Worm (Caenorhabditis elegans) whole organism, L1 larva: ENCODE data around the gene gly-13.

Experiments used
- C04F5.9 ChIP-seq: sonication (generic microtip); optimal IDR thresholded peaks from 2 replicates; lab custom pipeline; 2016; ENCODE audit warnings: missing genetic modification characterization, missing compliant biosample characterization
- C16A3.4 ChIP-seq: fragments of 150-350 bp; optimal IDR thresholded peaks from 2 replicates; lab custom pipeline; 2014; ENCODE audit warnings: missing biosample characterization, missing genetic modification characterization
- C34B4.2 ChIP-seq: sonication (generic microtip); optimal IDR thresholded peaks from 2 replicates; lab custom pipeline; 2017; ENCODE audit warnings: mild to moderate bottlenecking, missing genetic modification characterization, missing compliant biosample characterization
- alr-1 ChIP-seq: fragments of 200-800 bp; sonication (Bioruptor generic); optimal IDR thresholded peaks from 2 replicates; lab custom pipeline; 2018; ENCODE audit warnings: borderline replicate concordance, mild to moderate bottlenecking, missing genetic modification characterization, missing compliant biosample characterization
- ama-1 ChIP-seq: fragments of 150-350 bp; optimal IDR thresholded peaks from 2 replicates; lab custom pipeline; 2014
- blmp-1 ChIP-seq: fragments of 150-350 bp; optimal IDR thresholded peaks from 2 replicates; lab custom pipeline; 2014; ENCODE audit warnings: missing biosample characterization, missing genetic modification characterization
- ceh-8 ChIP-seq: fragments of 200-800 bp; sonication (Bioruptor generic); optimal IDR thresholded peaks from 2 replicates; lab custom pipeline; 2018; ENCODE audit warnings: mild to moderate bottlenecking, missing genetic modification characterization, moderate library complexity, missing compliant biosample characterization
- ceh-90 ChIP-seq: sonication (generic microtip); optimal IDR thresholded peaks from 2 replicates; lab custom pipeline; 2016; ENCODE audit warnings: missing genetic modification characterization, missing compliant biosample characterization
- ces-1 ChIP-seq: fragments of 150-350 bp; optimal IDR thresholded peaks from 2 replicates; lab custom pipeline; 2014; ENCODE audit warnings: missing biosample characterization, missing genetic modification reagents, missing genetic modification characterization
- dpl-1 ChIP-seq, 3 experiments: fragments of 150-350 bp in 2 of 3; sonication (generic microtip) in 1 of 3; optimal IDR thresholded peaks; 2 replicates each; lab custom pipeline; 2014 to 2017; ENCODE audit warnings: missing biosample characterization in 3 of 3, missing genetic modification characterization in 3 of 3, missing genetic modification reagents in 3 of 3
- dsc-1 ChIP-seq: sonication (generic microtip); optimal IDR thresholded peaks from 2 replicates; lab custom pipeline; 2016; ENCODE audit warnings: mild to moderate bottlenecking, missing genetic modification characterization, missing compliant biosample characterization
- egl-13 ChIP-seq: sonication (generic microtip); optimal IDR thresholded peaks from 2 replicates; lab custom pipeline; 2016; ENCODE audit warnings: missing genotype, missing genetic modification reagents, missing genetic modification characterization, missing compliant biosample characterization
- egl-27 ChIP-seq, 2 experiments: fragments of 150-350 bp in 1 of 2; sonication (generic microtip); optimal IDR thresholded peaks; 3 replicates each; lab custom pipeline; 2017 to 2018; ENCODE audit warnings: missing biosample characterization in 2 of 2, missing genetic modification characterization in 2 of 2, missing genetic modification reagents in 2 of 2
- elt-2 ChIP-seq: sonication (generic microtip); optimal IDR thresholded peaks from 2 replicates; lab custom pipeline; 2016; ENCODE audit warnings: missing genetic modification characterization, mild to moderate bottlenecking, inconsistent platforms, missing compliant biosample characterization, missing genetic modification reagents
- elt-3 ChIP-seq, 6 experiments: fragments of 150-350 bp in 1 of 6; sonication (generic microtip); optimal IDR thresholded peaks; 2 replicates each; lab custom pipeline; 2017 to 2018; ENCODE audit warnings: missing biosample characterization in 6 of 6, missing genetic modification characterization in 6 of 6, inconsistent platforms in 1 of 6
- ets-5 ChIP-seq: fragments of 200-800 bp; sonication (Bioruptor generic); IDR thresholded peaks from 2 replicates; pipeline ENCODE4 v1.3.6; 2022; ENCODE audit warnings: missing genetic modification characterization, missing compliant biosample characterization
- fkh-10 ChIP-seq: sonication (generic microtip); optimal IDR thresholded peaks from 2 replicates; lab custom pipeline; 2017; ENCODE audit warnings: missing biosample characterization, missing genetic modification reagents, missing genetic modification characterization
- fkh-4 ChIP-seq: sonication (generic microtip); optimal IDR thresholded peaks from 2 replicates; lab custom pipeline; 2016; ENCODE audit warnings: missing compliant biosample characterization, missing genetic modification characterization, borderline replicate concordance
- fkh-8 ChIP-seq: sonication (generic microtip); optimal IDR thresholded peaks from 2 replicates; lab custom pipeline; 2016; ENCODE audit warnings: mild to moderate bottlenecking, missing genetic modification characterization, missing compliant biosample characterization
- fos-1 ChIP-seq: fragments of 150-350 bp; optimal IDR thresholded peaks from 2 replicates; lab custom pipeline; 2014; ENCODE audit warnings: missing biosample characterization, missing genetic modification characterization
- hlh-17 ChIP-seq: fragments of 200-800 bp; sonication (Bioruptor generic); optimal IDR thresholded peaks from 2 replicates; lab custom pipeline; 2018; ENCODE audit warnings: missing genetic modification characterization, mild to moderate bottlenecking, missing compliant biosample characterization, moderate library complexity, borderline replicate concordance
- hpl-2 ChIP-seq: fragments of 150-350 bp; optimal IDR thresholded peaks from 2 replicates; lab custom pipeline; 2014; ENCODE audit warnings: missing biosample characterization, missing genetic modification reagents, missing genetic modification characterization
- irx-1 ChIP-seq: sonication (generic microtip); optimal IDR thresholded peaks from 2 replicates; lab custom pipeline; 2016; ENCODE audit warnings: missing genetic modification characterization, missing compliant biosample characterization
- isw-1 ChIP-seq: fragments of 200-800 bp; sonication (Bioruptor generic); IDR thresholded peaks from 2 replicates; pipeline ENCODE4 v1.3.6; 2022; ENCODE audit warnings: missing genetic modification characterization, missing compliant biosample characterization
- jun-1 ChIP-seq: fragments of 150-350 bp; optimal IDR thresholded peaks from 2 replicates; lab custom pipeline; 2014; ENCODE audit warnings: missing biosample characterization, missing genetic modification reagents, missing genetic modification characterization
- lin-15B ChIP-seq: fragments of 150-350 bp; sonication (generic microtip); optimal IDR thresholded peaks from 3 replicates; lab custom pipeline; 2014; ENCODE audit warnings: missing biosample characterization, missing genetic modification characterization
- lin-39 ChIP-seq: fragments of 150-350 bp; optimal IDR thresholded peaks from 2 replicates; lab custom pipeline; 2014; ENCODE audit warnings: missing biosample characterization, missing genetic modification reagents, missing genetic modification characterization
- lir-3 ChIP-seq: sonication (generic microtip); optimal IDR thresholded peaks from 2 replicates; lab custom pipeline; 2016; ENCODE audit warnings: mild to moderate bottlenecking, missing genetic modification characterization, moderate library complexity, missing compliant biosample characterization; ENCODE audit not compliant: poor library complexity
- mef-2 ChIP-seq: fragments of 150-350 bp; optimal IDR thresholded peaks from 2 replicates; lab custom pipeline; 2014; ENCODE audit warnings: missing biosample characterization, missing genetic modification characterization
- mep-1 ChIP-seq: fragments of 150-350 bp; optimal IDR thresholded peaks from 2 replicates; lab custom pipeline; 2014; ENCODE audit warnings: missing biosample characterization, missing genetic modification characterization
- nhr-19 ChIP-seq: fragments of 200-800 bp; sonication (Bioruptor generic); conservative IDR thresholded peaks from 2 replicates; pipeline ENCODE4 v1.3.6; 2022; ENCODE audit warnings: missing genetic modification characterization, missing compliant biosample characterization
- nhr-20 ChIP-seq: sonication (generic microtip); optimal IDR thresholded peaks from 2 replicates; lab custom pipeline; 2016; ENCODE audit warnings: mild to moderate bottlenecking, missing genetic modification characterization, missing compliant biosample characterization
- nhr-237 ChIP-seq: fragments of 150-350 bp; optimal IDR thresholded peaks from 2 replicates; lab custom pipeline; 2014; ENCODE audit warnings: missing biosample characterization, missing genetic modification characterization
- nhr-28 ChIP-seq: fragments of 150-350 bp; optimal IDR thresholded peaks from 2 replicates; lab custom pipeline; 2014; ENCODE audit warnings: missing biosample characterization, missing genetic modification characterization
- nhr-71 ChIP-seq: sonication (generic microtip); optimal IDR thresholded peaks from 2 replicates; lab custom pipeline; 2016; ENCODE audit warnings: mild to moderate bottlenecking, missing genetic modification characterization, moderate library complexity, missing compliant biosample characterization
- nhr-77 ChIP-seq: fragments of 150-350 bp; optimal IDR thresholded peaks from 2 replicates; lab custom pipeline; 2014; ENCODE audit warnings: missing biosample characterization, missing genetic modification characterization
- nhr-84 ChIP-seq: sonication (generic microtip); optimal IDR thresholded peaks from 2 replicates; lab custom pipeline; 2017; ENCODE audit warnings: missing biosample characterization, missing genetic modification characterization
- nhr-85 ChIP-seq: sonication (generic microtip); peaks from one replicate; lab custom pipeline; 2016; ENCODE audit warnings: missing genetic modification characterization, inconsistent platforms, missing compliant biosample characterization
- pag-3 ChIP-seq: sonication (generic microtip); optimal IDR thresholded peaks from 2 replicates; lab custom pipeline; 2017; ENCODE audit warnings: missing genetic modification characterization, mild to moderate bottlenecking, missing compliant biosample characterization, antibody characterized with exemption, borderline replicate concordance; ENCODE audit not compliant: insufficient read depth
- pax-3 ChIP-seq: fragments of 200-800 bp; sonication (Bioruptor generic); optimal IDR thresholded peaks from 2 replicates; lab custom pipeline; 2018; ENCODE audit warnings: mild to moderate bottlenecking, missing genetic modification characterization, moderate library complexity, missing compliant biosample characterization
- pqm-1 ChIP-seq: sonication (generic microtip); optimal IDR thresholded peaks from 3 replicates; lab custom pipeline; 2017; ENCODE audit warnings: missing biosample characterization, missing genetic modification characterization
- rnt-1 ChIP-seq: sonication (generic microtip); optimal IDR thresholded peaks from 2 replicates; lab custom pipeline; 2016; ENCODE audit warnings: mild to moderate bottlenecking, missing genetic modification characterization, moderate library complexity, missing compliant biosample characterization
- skn-1 ChIP-seq: fragments of 150-350 bp; optimal IDR thresholded peaks from 2 replicates; lab custom pipeline; 2014; ENCODE audit warnings: missing biosample characterization, missing genetic modification characterization
- snpc-4 ChIP-seq: fragments of 150-350 bp; optimal IDR thresholded peaks from 2 replicates; lab custom pipeline; 2014; ENCODE audit warnings: missing biosample characterization, missing genetic modification characterization
- snu-23 ChIP-seq: sonication (generic microtip); optimal IDR thresholded peaks from 2 replicates; lab custom pipeline; 2016; ENCODE audit warnings: missing genetic modification characterization, missing compliant biosample characterization
- sptf-1 ChIP-seq: fragments of 150-350 bp; optimal IDR thresholded peaks from 2 replicates; lab custom pipeline; 2014; ENCODE audit warnings: missing biosample characterization, missing genetic modification characterization
- swsn-7 ChIP-seq: sonication (generic microtip); optimal IDR thresholded peaks from 2 replicates; lab custom pipeline; 2016; ENCODE audit warnings: missing genetic modification characterization, missing compliant biosample characterization
- tbx-2 ChIP-seq: sonication (generic microtip); optimal IDR thresholded peaks from 2 replicates; lab custom pipeline; 2016; ENCODE audit warnings: missing genetic modification characterization, missing compliant biosample characterization
- unc-130 ChIP-seq: fragments of 150-350 bp; optimal IDR thresholded peaks from 2 replicates; lab custom pipeline; 2017; ENCODE audit warnings: missing biosample characterization, missing genetic modification characterization, inconsistent platforms
- unc-62 ChIP-seq: fragments of 150-350 bp; optimal IDR thresholded peaks from 2 replicates; lab custom pipeline; 2014; ENCODE audit warnings: missing biosample characterization, missing genetic modification reagents, missing genetic modification characterization
- unc-86 ChIP-seq: sonication (generic microtip); optimal IDR thresholded peaks from 2 replicates; lab custom pipeline; 2016; ENCODE audit warnings: missing genetic modification characterization, missing compliant biosample characterization
- unc-98 ChIP-seq: fragments of 200-800 bp; sonication (Bioruptor generic); IDR thresholded peaks from 2 replicates; pipeline ENCODE4 v1.3.6; 2022; ENCODE audit warnings: missing genetic modification characterization, missing compliant biosample characterization
- xbp-1 ChIP-seq: sonication (generic microtip); optimal IDR thresholded peaks from 2 replicates; lab custom pipeline; 2016; ENCODE audit warnings: missing genetic modification characterization, missing compliant biosample characterization
- zip-4 ChIP-seq: fragments of 200-800 bp; sonication (Bioruptor generic); optimal IDR thresholded peaks from 2 replicates; lab custom pipeline; 2018; ENCODE audit warnings: mild to moderate bottlenecking, missing genetic modification characterization, moderate library complexity, missing compliant biosample characterization

Gene gly-13

DNA sequence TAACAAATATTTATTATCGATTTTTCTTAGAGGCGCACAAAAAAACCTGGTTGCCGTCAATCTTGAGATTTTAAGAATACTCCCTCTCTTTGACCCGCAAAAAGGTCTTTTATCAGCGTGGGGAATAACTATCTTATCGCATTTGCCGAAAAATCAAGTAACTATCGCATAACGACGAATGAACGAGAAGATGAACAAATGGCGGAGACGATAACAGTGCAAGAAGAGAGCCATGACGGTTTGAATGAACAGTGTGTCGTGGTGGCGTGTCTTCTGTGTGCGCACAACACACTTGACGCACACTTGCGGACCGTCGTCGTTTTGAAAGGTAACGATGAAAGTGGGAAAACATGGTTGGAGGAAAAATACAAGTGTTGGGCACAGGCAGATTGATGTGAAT, 24.5 kb downstream of the gly-13 start (continued):
- no peak for TF ChIP-seq nhr-237 (tag; lab: Kevin White, UChicago)
- TF ChIP-seq nhr-85 (tag; lab: Kevin White, UChicago), result no peak
- no peak for TF ChIP-seq nhr-28 (tag; lab: Kevin White, UChicago)
- TF ChIP-seq isw-1 (GFP tag; lab: Robert Waterston, UW), result no peak
- no peak for TF ChIP-seq dsc-1 (tag; lab: Kevin White, UChicago)
- no peak for TF ChIP-seq alr-1 (tag; lab: Kevin White, UChicago)
- no peak for TF ChIP-seq irx-1 (tag; lab: Kevin White, UChicago)
- no peak for TF ChIP-seq swsn-7 (tag; lab: Kevin White, UChicago)
- TF ChIP-seq skn-1 (tag; lab: Kevin White, UChicago), result no peak
- no peak for TF ChIP-seq lir-3 (tag; lab: Kevin White, UChicago)
- no peak for TF ChIP-seq mef-2 (tag; lab: Kevin White, UChicago)
- no peak for TF ChIP-seq hpl-2 (GFP tag; lab: Kevin White, UChicago)
- no peak for TF ChIP-seq C04F5.9
- peak; percentile 75 for TF ChIP-seq elt-2 (tag; lab: Kevin White, UChicago)
- TF ChIP-seq ceh-8, result no peak
- TF ChIP-seq snu-23 (GFP tag; lab: Kevin White, UChicago), result peak; percentile 48
- no peak for TF ChIP-seq ces-1 (GFP tag; lab: Kevin White, UChicago)
- TF ChIP-seq nhr-19 (GFP tag; lab: Robert Waterston, UW), result no peak
- no peak for TF ChIP-seq hlh-17 (GFP tag; lab: Kevin White, UChicago)
- TF ChIP-seq lin-39 (tag; lab: Kevin White, UChicago), result no peak
- peak; percentile 14 for TF ChIP-seq rnt-1 (tag; lab: Kevin White, UChicago)
- peak in 2 of 3 experiments; percentile 0 to 6 for TF ChIP-seq dpl-1 (GFP tag; optimal IDR thresholded peaks at IDR 0.05; lab: Kevin White, UChicago)
- peak; percentile 29 for TF ChIP-seq mep-1 (tag; lab: Kevin White, UChicago)
- peak; percentile 20 for TF ChIP-seq C16A3.4 (tag; lab: Kevin White, UChicago)
- TF ChIP-seq egl-13, result no peak
- no peak for TF ChIP-seq unc-98 (GFP tag; lab: Robert Waterston, UW)
- TF ChIP-seq nhr-71 (tag; lab: Kevin White, UChicago), result peak; percentile 39
- TF ChIP-seq ceh-90, result no peak
- TF ChIP-seq pax-3 (tag; lab: Kevin White, UChicago), result no peak
- TF ChIP-seq unc-86 (tag; lab: Kevin White, UChicago), result no peak
- TF ChIP-seq sptf-1 (tag; lab: Kevin White, UChicago), result no peak
- TF ChIP-seq nhr-84 (tag; lab: Kevin White, UChicago), result no peak
- no peak for TF ChIP-seq ama-1 (lab: Kevin White, UChicago)
- TF ChIP-seq unc-62 (GFP tag; lab: Kevin White, UChicago), result no peak
- TF ChIP-seq tbx-2 (tag; lab: Kevin White, UChicago), result no peak
- no peak for TF ChIP-seq fkh-4
- TF ChIP-seq jun-1, result peak; percentile 27
- TF ChIP-seq ets-5 (GFP tag; lab: Robert Waterston, UW), result no peak
- TF ChIP-seq unc-130 (tag; lab: Kevin White, UChicago), result no peak
- TF ChIP-seq nhr-77 (tag; lab: Kevin White, UChicago), result no peak
- TF ChIP-seq nhr-20 (tag; lab: Kevin White, UChicago), result peak; percentile 28
- TF ChIP-seq zip-4 (GFP tag; lab: Kevin White, UChicago), result no peak
- peak in 3 of 6 experiments; percentile 4 to 42 (median 14) for TF ChIP-seq elt-3 (tag; optimal IDR thresholded peaks at IDR 0.05; lab: Kevin White, UChicago)
- TF ChIP-seq xbp-1 (tag; lab: Kevin White, UChicago), result peak; percentile 1
- no peak for TF ChIP-seq lin-15B
- no peak for TF ChIP-seq fos-1
- no peak for TF ChIP-seq fkh-10 (GFP tag; lab: Kevin White, UChicago)
- no peak for TF ChIP-seq fkh-8 (tag; lab: Kevin White, UChicago)
- no peak for TF ChIP-seq egl-27 (tag; optimal IDR thresholded peaks at IDR 0.05; lab: Kevin White, UChicago)
- TF ChIP-seq pag-3 (tag; lab: Kevin White, UChicago), result no peak
- TF ChIP-seq snpc-4 (tag; lab: Kevin White, UChicago), result no peak
- TF ChIP-seq blmp-1 (tag; lab: Kevin White, UChicago), result peak; percentile 29
- TF ChIP-seq pqm-1 (tag; lab: Kevin White, UChicago), result no peak
- no peak for TF ChIP-seq C34B4.2 (tag; lab: Kevin White, UChicago)
